Fruit fly (Drosophila melanogaster): Measurements from ENCODE around the gene CG4440.

Gene CG4440

DNA sequence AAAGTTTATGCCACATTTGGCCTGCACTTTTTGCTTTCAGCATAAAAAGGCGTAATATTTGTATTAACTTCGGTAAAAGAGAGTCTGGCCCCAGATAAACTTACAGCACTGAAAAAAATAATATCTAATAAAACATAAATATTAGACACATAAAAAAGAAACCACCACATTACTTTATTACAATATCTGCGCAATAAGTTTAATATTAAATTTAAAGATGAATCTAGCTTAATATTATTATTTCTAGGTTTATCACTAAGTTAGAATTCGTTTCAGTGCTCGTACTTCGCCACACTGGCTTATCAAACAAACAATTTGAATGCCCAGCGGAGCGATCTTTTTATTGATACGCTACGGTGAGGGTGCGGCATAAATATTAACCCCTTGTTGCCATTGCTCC, 28.1 kb downstream of the CG4440 start (continued):
- peak; percentile 18 for TF ChIP-seq CG7556 (GFP tag; optimal IDR thresholded peaks at IDR 0.05)
- no peak for TF ChIP-seq repo (GFP tag; optimal IDR thresholded peaks at IDR 0.05)
- TF ChIP-seq CG31441 (GFP tag; IDR thresholded peaks at IDR 0.05), result peak; percentile 50; the same call in 1 of the 2 replicates
- TF ChIP-seq unpg (GFP tag; optimal IDR thresholded peaks at IDR 0.05), result peak; percentile 49
- peak; percentile 43 for TF ChIP-seq CG17829 (tag; optimal IDR thresholded peaks at IDR 0.05)
- TF ChIP-seq Oli (tag; optimal IDR thresholded peaks at IDR 0.05), result peak; percentile 17
- no peak for TF ChIP-seq Bteb2 (GFP tag; optimal IDR thresholded peaks at IDR 0.05)
- 0 out of 3 replicates have a peak, but pooled peaks have one; percentile 7 for TF ChIP-seq ase (GFP tag; IDR thresholded peaks at IDR 0.05)
- no peak for TF ChIP-seq CG3407 (GFP tag; optimal IDR thresholded peaks at IDR 0.05)
- TF ChIP-seq dmrt99B (tag; optimal IDR thresholded peaks at IDR 0.05), result peak; percentile 57
- TF ChIP-seq CG10979 (tag; optimal IDR thresholded peaks at IDR 0.05), result peak; percentile 42
- no peak for TF ChIP-seq klu (GFP tag; IDR thresholded peaks at IDR 0.05)
- no peak for TF ChIP-seq CG6654 (GFP tag; optimal IDR thresholded peaks at IDR 0.05)
- peak; percentile 56 for TF ChIP-seq CG18262 (tag; optimal IDR thresholded peaks at IDR 0.05)
- no peak for TF ChIP-seq CG10543 (GFP tag; optimal IDR thresholded peaks at IDR 0.05)
- TF ChIP-seq sqz (GFP tag; optimal IDR thresholded peaks at IDR 0.05), result peak; percentile 37
- peak; percentile 30 for TF ChIP-seq CG6254 (GFP tag; optimal IDR thresholded peaks at IDR 0.05)
- peak; percentile 32 for TF ChIP-seq CG14710 (tag; optimal IDR thresholded peaks at IDR 0.05)
- no peak for TF ChIP-seq CG8290 (GFP tag; optimal IDR thresholded peaks at IDR 0.05)
- TF ChIP-seq CG8290 (tag; optimal IDR thresholded peaks at IDR 0.05), result no peak
- no peak for TF ChIP-seq Dfd (GFP tag; optimal IDR thresholded peaks at IDR 0.05)
- no peak for TF ChIP-seq ken (GFP tag; IDR thresholded peaks at IDR 0.05)
- no peak for TF ChIP-seq p53 (GFP tag; optimal IDR thresholded peaks at IDR 0.05)
- no peak for TF ChIP-seq CG9817 (tag; optimal IDR thresholded peaks at IDR 0.05)
- no peak for TF ChIP-seq CG9609 (GFP tag; optimal IDR thresholded peaks at IDR 0.05)
- peak; percentile 54; the same call in 1 of the 2 replicates for TF ChIP-seq Xrp1 (GFP tag; IDR thresholded peaks at IDR 0.05)
- peak; percentile 60 for TF ChIP-seq CG2678 (tag; optimal IDR thresholded peaks at IDR 0.05)
- no peak for TF ChIP-seq CG12219 (GFP tag; optimal IDR thresholded peaks at IDR 0.05)
- TF ChIP-seq CG10267 (tag; optimal IDR thresholded peaks at IDR 0.05), result peak; percentile 29
- TF ChIP-seq ci (GFP tag; IDR thresholded peaks at IDR 0.05), result peak; percentile 33; the same call in 1 of the 3 replicates
- TF ChIP-seq ato (GFP tag; IDR thresholded peaks at IDR 0.05; ENCODE audit: partially characterized antibody), result no peak
- peak; percentile 16 for TF ChIP-seq CoRest (tag; optimal IDR thresholded peaks at IDR 0.05)
- peak; percentile 35 for TF ChIP-seq CG8924 (tag; optimal IDR thresholded peaks at IDR 0.05)
- peak; percentile 9 for TF ChIP-seq tap (tag; optimal IDR thresholded peaks at IDR 0.05)
- no peak for TF ChIP-seq CG2875 (GFP tag; optimal IDR thresholded peaks at IDR 0.05)
- no peak for TF ChIP-seq CG32772 (GFP tag; IDR thresholded peaks at IDR 0.05)
- TF ChIP-seq Hr51 (GFP tag; optimal IDR thresholded peaks at IDR 0.05), result peak in 1 of 2 experiments; percentile 34
- no peak for TF ChIP-seq Ets97D (GFP tag; optimal IDR thresholded peaks at IDR 0.05)
- TF ChIP-seq Eip74EF (GFP tag; optimal IDR thresholded peaks at IDR 0.05), result peak in 1 of 2 experiments; percentile 15
- no peak for TF ChIP-seq CG16863 (GFP tag; optimal IDR thresholded peaks at IDR 0.05)
- peak; percentile 38 for TF ChIP-seq CG7839 (tag; optimal IDR thresholded peaks at IDR 0.05)
- TF ChIP-seq CG15011 (GFP tag; optimal IDR thresholded peaks at IDR 0.05), result no peak
- TF ChIP-seq CG32767 (GFP tag; IDR thresholded peaks at IDR 0.05), result 0 out of 2 replicates have a peak, but pooled peaks have one; percentile 21
- peak; percentile 64 for TF ChIP-seq Sox102F (GFP tag; optimal IDR thresholded peaks at IDR 0.05)
- no peak for TF ChIP-seq insv (GFP tag; optimal IDR thresholded peaks at IDR 0.05)
- TF ChIP-seq CG12391 (tag; optimal IDR thresholded peaks at IDR 0.05), result peak; percentile 59
- TF ChIP-seq gsb-n (tag; optimal IDR thresholded peaks at IDR 0.05), result peak; percentile 72
- TF ChIP-seq CG18619 (GFP tag; optimal IDR thresholded peaks at IDR 0.05), result no peak
- TF ChIP-seq CG17328 (GFP tag; IDR thresholded peaks at IDR 0.05), result 0 out of 2 replicates have a peak, but pooled peaks have one; percentile 22
- TF ChIP-seq Asciz (GFP tag; optimal IDR thresholded peaks at IDR 0.05), result peak; percentile 18
